Fruit fly (Drosophila melanogaster) whole organism, embryonic: Measurements from ENCODE around the gene wge.

Experiments
- Atf6 ChIP-seq: fragments of 200-800 bp; sonication (Bioruptor generic); IDR thresholded peaks from 2 replicates; pipeline ENCODE4 v1.3.6; 2022; ENCODE audit warnings: missing biosample characterization, missing genetic modification characterization
- B-H2 ChIP-seq: fragments of 200-800 bp; sonication (Bioruptor generic); optimal IDR thresholded peaks from 2 replicates; lab custom pipeline; 2018; ENCODE audit warnings: missing biosample characterization, mild to moderate bottlenecking, missing genetic modification characterization
- CG10209 ChIP-seq: fragments of 200-800 bp; sonication (Bioruptor generic); optimal IDR thresholded peaks from 3 replicates; lab custom pipeline; 2017; ENCODE audit warnings: missing biosample characterization, mild to moderate bottlenecking, missing genetic modification characterization, missing genetic modification reagents
- CG10654 ChIP-seq: fragments of 200-800 bp; sonication (Bioruptor generic); optimal IDR thresholded peaks from 2 replicates; lab custom pipeline; 2016; ENCODE audit warnings: missing biosample characterization, missing genetic modification characterization
- CG11398 ChIP-seq: fragments of 200-800 bp; sonication (Bioruptor generic); optimal IDR thresholded peaks from 2 replicates; lab custom pipeline; 2016; ENCODE audit warnings: missing biosample characterization, missing genetic modification characterization
- CG13624 ChIP-seq: fragments of 200-800 bp; sonication (Bioruptor generic); optimal IDR thresholded peaks from 2 replicates; lab custom pipeline; 2016; ENCODE audit warnings: missing biosample characterization, missing genetic modification characterization
- CG14441 ChIP-seq: fragments of 200-800 bp; sonication (Bioruptor generic); IDR thresholded peaks from 2 replicates; pipeline ENCODE4 v1.3.6; 2022; ENCODE audit warnings: missing biosample characterization, missing genetic modification characterization
- CG15269 ChIP-seq: fragments of 200-800 bp; sonication (Bioruptor generic); optimal IDR thresholded peaks from 2 replicates; lab custom pipeline; 2018; ENCODE audit warnings: missing biosample characterization, mild to moderate bottlenecking, missing genetic modification characterization, moderate library complexity
- CG18619 ChIP-seq: fragments of 200-800 bp; sonication (Bioruptor generic); optimal IDR thresholded peaks from 3 replicates; lab custom pipeline; 2017; ENCODE audit warnings: missing biosample characterization, mild to moderate bottlenecking, missing genetic modification characterization
- CG30403 ChIP-seq: fragments of 200-800 bp; sonication (Bioruptor generic); optimal IDR thresholded peaks from 3 replicates; lab custom pipeline; 2016; ENCODE audit warnings: missing biosample characterization, missing genetic modification characterization
- CG34224 ChIP-seq: fragments of 200-800 bp; sonication (Bioruptor generic); IDR thresholded peaks from 3 replicates; pipeline ENCODE4 v1.3.6; 2022; ENCODE audit warnings: missing biosample characterization, missing genetic modification characterization; ENCODE audit not compliant: partially characterized antibody
- CG3838 ChIP-seq: fragments of 200-800 bp; sonication (Bioruptor generic); optimal IDR thresholded peaks from 3 replicates; lab custom pipeline; 2016; ENCODE audit warnings: missing biosample characterization, missing genetic modification characterization
- CG4282 ChIP-seq: fragments of 200-800 bp; sonication (Bioruptor generic); optimal IDR thresholded peaks from 2 replicates; lab custom pipeline; 2016; ENCODE audit warnings: missing biosample characterization, missing genetic modification characterization
- CG6175 ChIP-seq: fragments of 200-800 bp; sonication (Bioruptor generic); IDR thresholded peaks from 3 replicates; pipeline ENCODE4 v1.3.6; 2022; ENCODE audit warnings: missing biosample characterization, missing genetic modification characterization
- CG6765 ChIP-seq: fragments of 200-800 bp; sonication (Bioruptor generic); optimal IDR thresholded peaks from 3 replicates; lab custom pipeline; 2017; ENCODE audit warnings: missing biosample characterization, mild to moderate bottlenecking, missing genetic modification characterization
- CG7271 ChIP-seq: fragments of 200-800 bp; sonication (Bioruptor generic); optimal IDR thresholded peaks from 2 replicates; lab custom pipeline; 2018; ENCODE audit warnings: missing biosample characterization, mild to moderate bottlenecking, missing genetic modification characterization, moderate library complexity
- CG8359 ChIP-seq: fragments of 200-800 bp; sonication (Bioruptor generic); optimal IDR thresholded peaks from 2 replicates; lab custom pipeline; 2017; ENCODE audit warnings: missing biosample characterization, mild to moderate bottlenecking, missing genetic modification characterization, borderline replicate concordance
- CG9932 ChIP-seq: fragments of 200-800 bp; sonication (Bioruptor generic); IDR thresholded peaks from 2 replicates; pipeline ENCODE4 v1.3.6; 2022; ENCODE audit warnings: missing biosample characterization, missing genetic modification characterization
- D19A ChIP-seq: fragments of 200-800 bp; optimal IDR thresholded peaks from 3 replicates; lab custom pipeline; 2019; ENCODE audit warnings: missing biosample characterization, mild to moderate bottlenecking, missing genetic modification characterization, moderate library complexity
- D19B ChIP-seq: fragments of 200-800 bp; sonication (Bioruptor generic); optimal IDR thresholded peaks from 2 replicates; lab custom pipeline; 2017; ENCODE audit warnings: missing biosample characterization, mild to moderate bottlenecking, missing genetic modification characterization
- Dbx ChIP-seq: fragments of 200-800 bp; sonication (Bioruptor generic); IDR thresholded peaks from 3 replicates; pipeline ENCODE4 v1.3.6; 2022; ENCODE audit warnings: missing biosample characterization, missing genetic modification characterization
- Ets65A ChIP-seq: fragments of 200-800 bp; sonication (Bioruptor generic); peaks from one replicate; lab custom pipeline; 2016; ENCODE audit warnings: missing biosample characterization, missing genetic modification characterization
- Fer1 ChIP-seq: fragments of 200-800 bp; sonication (Bioruptor generic); optimal IDR thresholded peaks from 2 replicates; lab custom pipeline; 2017; ENCODE audit warnings: missing biosample characterization, mild to moderate bottlenecking, missing genetic modification characterization
- HLH3B ChIP-seq: fragments of 200-800 bp; sonication (Bioruptor generic); IDR thresholded peaks from 2 replicates; pipeline ENCODE4 v1.3.6; 2022; ENCODE audit warnings: missing biosample characterization, missing genetic modification characterization
- HLH4C ChIP-seq: fragments of 200-800 bp; sonication (Bioruptor generic); IDR thresholded peaks from 3 replicates; pipeline ENCODE4 v1.3.6; 2022; ENCODE audit warnings: missing biosample characterization, missing genetic modification characterization; ENCODE audit not compliant: partially characterized antibody
- HmgD ChIP-seq: fragments of 200-800 bp; sonication (Bioruptor generic); optimal IDR thresholded peaks from 3 replicates; lab custom pipeline; 2016; ENCODE audit warnings: missing biosample characterization, missing genetic modification characterization
- Hr3 ChIP-seq: fragments of 200-800 bp; sonication (Bioruptor generic); optimal IDR thresholded peaks from 3 replicates; lab custom pipeline; 2016; ENCODE audit warnings: missing biosample characterization, missing genetic modification characterization
- Hr39 ChIP-seq: fragments of >200 bp; optimal IDR thresholded peaks from 2 replicates; lab custom pipeline; 2017
- Hr51 ChIP-seq, 2 experiments: fragments of 200-800 bp; sonication (Bioruptor generic); optimal IDR thresholded peaks; 2 replicates in 1 of 2; 3 replicates in 1 of 2; lab custom pipeline; 2016 to 2018; ENCODE audit warnings: missing biosample characterization in 2 of 2, missing genetic modification characterization in 2 of 2, mild to moderate bottlenecking in 1 of 2, moderate library complexity in 1 of 2
- Poxn ChIP-seq: fragments of 200-800 bp; sonication (Bioruptor generic); IDR thresholded peaks from 2 replicates; pipeline ENCODE4 v1.3.6; 2022; ENCODE audit warnings: missing biosample characterization, missing genetic modification characterization
- Sin3A ChIP-seq: fragments of >200 bp; optimal IDR thresholded peaks from 2 replicates; lab custom pipeline; 2018
- Sry-β ChIP-seq: fragments of 200-800 bp; sonication (Bioruptor generic); optimal IDR thresholded peaks from 2 replicates; lab custom pipeline; 2018; ENCODE audit warnings: missing biosample characterization, mild to moderate bottlenecking, missing genetic modification characterization, moderate library complexity
- bbx ChIP-seq: fragments of 200-800 bp; sonication (Bioruptor generic); IDR thresholded peaks from 2 replicates; pipeline ENCODE4 v1.3.6; 2022; ENCODE audit warnings: missing biosample characterization, missing genetic modification characterization; ENCODE audit not compliant: partially characterized antibody
- btn ChIP-seq: fragments of 200-800 bp; sonication (Bioruptor generic); optimal IDR thresholded peaks from 2 replicates; lab custom pipeline; 2016; ENCODE audit warnings: missing biosample characterization, missing genetic modification characterization
- dysf ChIP-seq: fragments of 200-800 bp; sonication (Bioruptor generic); IDR thresholded peaks from 3 replicates; pipeline ENCODE4 v1.3.6; 2022; ENCODE audit warnings: missing biosample characterization, missing genetic modification characterization
- exex ChIP-seq: fragments of 200-800 bp; sonication (Bioruptor generic); optimal IDR thresholded peaks from 4 replicates; lab custom pipeline; 2018; ENCODE audit warnings: missing biosample characterization, mild to moderate bottlenecking, missing genetic modification characterization, moderate library complexity
- gro ChIP-seq: fragments of 200-800 bp; sonication (Bioruptor generic); optimal IDR thresholded peaks from 2 replicates; lab custom pipeline; 2016; ENCODE audit warnings: missing biosample characterization, missing genetic modification characterization
- hkb ChIP-seq, 2 experiments: fragments of 200-800 bp in 1 of 2; fragments of >200 bp in 1 of 2; sonication (Bioruptor generic) in 1 of 2; IDR thresholded peaks in 1 of 2; optimal IDR thresholded peaks in 1 of 2; 2 replicates each; pipeline versions ENCODE4 v1.3.6 to Lab custom; 2017 to 2022; ENCODE audit warnings: missing biosample characterization in 1 of 2, missing genetic modification characterization in 1 of 2
- lbe ChIP-seq: fragments of 200-800 bp; sonication (Bioruptor generic); optimal IDR thresholded peaks from 2 replicates; lab custom pipeline; 2016; ENCODE audit warnings: missing biosample characterization, mild to moderate bottlenecking, missing genetic modification characterization
- lmd ChIP-seq: fragments of 200-800 bp; sonication (Bioruptor generic); IDR thresholded peaks from 2 replicates; pipeline ENCODE4 v1.3.6; 2022; ENCODE audit warnings: missing biosample characterization, missing genetic modification characterization
- phol ChIP-seq: fragments of 200-800 bp; sonication (Bioruptor generic); optimal IDR thresholded peaks from 3 replicates; lab custom pipeline; 2018; ENCODE audit warnings: missing biosample characterization, mild to moderate bottlenecking, missing genetic modification characterization, moderate library complexity
- prd ChIP-seq, 3 experiments: fragments of >200 bp in 2 of 3; fragments of 200-800 bp in 1 of 3; sonication (Bioruptor generic) in 1 of 3; optimal IDR thresholded peaks in 2 of 3; IDR thresholded peaks in 1 of 3; 2 replicates in 2 of 3; 3 replicates in 1 of 3; pipeline versions ENCODE4 v1.3.6 to Lab custom; 2017 to 2022; ENCODE audit warnings: missing biosample characterization in 1 of 3, missing genetic modification characterization in 1 of 3
- row ChIP-seq: fragments of 200-800 bp; sonication (Bioruptor generic); IDR thresholded peaks from 3 replicates; pipeline ENCODE4 v1.3.6; 2022; ENCODE audit warnings: missing biosample characterization, missing genetic modification characterization
- run ChIP-seq: fragments of 200-800 bp; sonication (Bioruptor generic); optimal IDR thresholded peaks from 3 replicates; lab custom pipeline; 2018; ENCODE audit warnings: missing biosample characterization, mild to moderate bottlenecking, missing genetic modification characterization
- sim ChIP-seq: fragments of 200-800 bp; sonication (Bioruptor generic); IDR thresholded peaks from 2 replicates; pipeline ENCODE4 v1.3.6; 2022; ENCODE audit warnings: missing biosample characterization, missing genetic modification characterization
- slbo ChIP-seq: fragments of 200-800 bp; sonication (Bioruptor generic); IDR thresholded peaks from 2 replicates; pipeline ENCODE4 v1.3.6; 2022; ENCODE audit warnings: missing biosample characterization, missing genetic modification characterization
- sob ChIP-seq: fragments of 200-800 bp; sonication (Bioruptor generic); IDR thresholded peaks from 2 replicates; pipeline ENCODE4 v1.3.6; 2022; ENCODE audit warnings: missing biosample characterization, missing genetic modification characterization
- ssp ChIP-seq: fragments of 200-800 bp; sonication (Bioruptor generic); IDR thresholded peaks from 2 replicates; pipeline ENCODE4 v1.3.6; 2022; ENCODE audit warnings: missing biosample characterization, missing genetic modification characterization
- tgo ChIP-seq: fragments of 200-800 bp; sonication (Bioruptor generic); IDR thresholded peaks from 3 replicates; pipeline ENCODE4 v1.3.6; 2022; ENCODE audit warnings: missing biosample characterization, missing genetic modification characterization
- tio ChIP-seq: fragments of 200-800 bp; sonication (Bioruptor generic); optimal IDR thresholded peaks from 2 replicates; lab custom pipeline; 2017; ENCODE audit warnings: missing biosample characterization, missing genetic modification characterization, inconsistent platforms
- unc-4 ChIP-seq: fragments of 200-800 bp; sonication (Bioruptor generic); IDR thresholded peaks from 2 replicates; pipeline ENCODE4 v1.3.6; 2022; ENCODE audit warnings: missing biosample characterization, missing genetic modification characterization; ENCODE audit not compliant: partially characterized antibody

wge gene

DNA sequence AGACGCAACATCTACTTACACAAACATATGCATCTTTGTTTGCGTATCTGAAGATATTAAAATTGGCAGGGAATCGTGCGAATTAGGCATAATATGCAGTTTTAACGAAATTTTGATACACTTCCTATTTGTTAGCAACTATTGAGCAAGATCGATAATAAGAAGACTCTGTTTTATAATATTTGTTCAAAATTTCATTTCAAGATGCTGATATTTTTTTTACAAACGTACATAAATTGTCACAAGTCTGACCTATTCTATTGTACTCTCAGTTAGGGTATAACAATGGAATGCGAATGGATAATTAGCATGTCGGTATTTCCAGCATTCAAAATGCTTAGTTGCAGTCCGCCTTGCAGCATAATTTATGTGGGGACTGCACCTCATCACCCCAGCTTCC lies 6.9 kb upstream of the wge start (continued):
- TF ChIP-seq ssp (GFP tag; lab: Robert Waterston, UW) (peak; percentile 28; the same call in 1 of the 2 replicates), unc-4 (GFP tag; lab: Robert Waterston, UW) (no peak), Fer1 (GFP tag; lab: Kevin White, UChicago) (no peak), Sry-β (GFP tag; lab: Kevin White, UChicago) (no peak), Dbx (no peak), HmgD (GFP tag; lab: Kevin White, UChicago) (no peak), Hr39 (lab: Kevin White, UChicago) (no peak), prd (optimal IDR thresholded peaks at IDR 0.05; lab: Kevin White, UChicago) (no peak), prd (GFP tag; IDR thresholded peaks at IDR 0.05; lab: Robert Waterston, UW) (peak; percentile 32; the same call in 1 of the 3 replicates), gro (GFP tag; lab: Kevin White, UChicago) (no peak), Hr3 (no peak), sim (GFP tag; lab: Robert Waterston, UW) (no peak), Atf6 (GFP tag; lab: Robert Waterston, UW) (no peak), CG3838 (no peak), Hr51 (GFP tag; optimal IDR thresholded peaks at IDR 0.05; lab: Kevin White, UChicago) (no peak), CG10209 (GFP tag; lab: Kevin White, UChicago) (no peak), exex (tag; lab: Kevin White, UChicago) (no peak), HLH4C (GFP tag; lab: Robert Waterston, UW) (no peak), D19B (GFP tag; lab: Kevin White, UChicago) (no peak), CG18619 (no peak), CG7271 (tag; lab: Kevin White, UChicago) (no peak), CG4282 (no peak), CG34224 (no peak), slbo (GFP tag; lab: Robert Waterston, UW) (0 out of 2 replicates have a peak, but pooled peaks have one; percentile 11), CG8359 (GFP tag; lab: Kevin White, UChicago) (no peak), CG6765 (GFP tag; lab: Kevin White, UChicago) (no peak), HLH3B (GFP tag; lab: Robert Waterston, UW) (no peak), lmd (GFP tag; lab: Robert Waterston, UW) (peak; percentile 37), Ets65A (peak; percentile 84), tgo (peak; percentile 46; the same call in 1 of the 3 replicates), run (tag; lab: Kevin White, UChicago) (no peak), bbx (no peak), CG14441 (peak; percentile 32; the same call in 1 of the 2 replicates), Sin3A (no peak), CG9932 (GFP tag; lab: Robert Waterston, UW) (no peak), D19A (peak; percentile 86), sob (0 out of 2 replicates have a peak, but pooled peaks have one; percentile 22), CG13624 (GFP tag; lab: Kevin White, UChicago) (peak; percentile 2), lbe (GFP tag; lab: Kevin White, UChicago) (no peak), CG15269 (tag; lab: Kevin White, UChicago) (no peak), phol (peak; percentile 19), row (GFP tag; lab: Robert Waterston, UW) (0 out of 3 replicates have a peak, but pooled peaks have one; percentile 13), CG6175 (GFP tag; lab: Robert Waterston, UW) (no peak), B-H2 (GFP tag; lab: Kevin White, UChicago) (no peak), dysf (peak; percentile 46; the same call in 1 of the 3 replicates), btn (no peak), CG30403 (GFP tag; lab: Kevin White, UChicago) (peak; percentile 14), tio (GFP tag; lab: Kevin White, UChicago) (no peak), CG10654 (no peak), CG11398 (GFP tag; lab: Kevin White, UChicago) (no peak), Poxn (GFP tag; lab: Robert Waterston, UW) (no peak), hkb (optimal IDR thresholded peaks at IDR 0.05; lab: Kevin White, UChicago) (no peak), hkb (GFP tag; IDR thresholded peaks at IDR 0.05; lab: Robert Waterston, UW) (no peak)
